Fruit fly (Drosophila melanogaster) whole organism, embryonic: Measurements from ENCODE around the gene CG34327.

Source experiments
- CG10543 ChIP-seq: fragments of 200-800 bp; sonication (Bioruptor generic); optimal IDR thresholded peaks from 3 replicates; lab custom pipeline; 2017; ENCODE audit warnings: missing biosample characterization, mild to moderate bottlenecking, missing genetic modification characterization, moderate library complexity
- CG11695 ChIP-seq: fragments of 200-800 bp; sonication (Bioruptor generic); IDR thresholded peaks from 3 replicates; pipeline ENCODE4 v1.3.6; 2022; ENCODE audit warnings: missing biosample characterization, missing genetic modification characterization
- CG12769 ChIP-seq: fragments of 200-800 bp; sonication (Bioruptor generic); optimal IDR thresholded peaks from 2 replicates; lab custom pipeline; 2019; ENCODE audit warnings: missing biosample characterization, mild to moderate bottlenecking, missing genetic modification characterization, moderate library complexity
- CG13894 ChIP-seq: fragments of 200-800 bp; sonication (Bioruptor generic); optimal IDR thresholded peaks from 3 replicates; lab custom pipeline; 2018; ENCODE audit warnings: missing biosample characterization, mild to moderate bottlenecking, missing genetic modification characterization, moderate library complexity
- CG14667 ChIP-seq: fragments of 200-800 bp; sonication (Bioruptor generic); IDR thresholded peaks from 2 replicates; pipeline ENCODE4 v1.3.6; 2022; ENCODE audit warnings: missing biosample characterization, missing genetic modification characterization
- CG15696 ChIP-seq: fragments of 200-800 bp; sonication (Bioruptor generic); optimal IDR thresholded peaks from 2 replicates; lab custom pipeline; 2019; ENCODE audit warnings: missing biosample characterization, mild to moderate bottlenecking, missing genetic modification characterization, moderate library complexity
- CG2875 ChIP-seq: fragments of 200-800 bp; sonication (Bioruptor generic); optimal IDR thresholded peaks from 2 replicates; lab custom pipeline; 2017; ENCODE audit warnings: missing biosample characterization, mild to moderate bottlenecking, missing genetic modification characterization, missing genetic modification reagents
- CG31365 ChIP-seq: fragments of 200-800 bp; sonication (Bioruptor generic); optimal IDR thresholded peaks from 2 replicates; lab custom pipeline; 2018; ENCODE audit warnings: missing biosample characterization, mild to moderate bottlenecking, missing genetic modification characterization
- CG3407 ChIP-seq: fragments of 200-800 bp; sonication (Bioruptor generic); optimal IDR thresholded peaks from 2 replicates; lab custom pipeline; 2018; ENCODE audit warnings: missing biosample characterization, mild to moderate bottlenecking, missing genetic modification characterization
- CG4424 ChIP-seq: fragments of 200-800 bp; sonication (Bioruptor generic); optimal IDR thresholded peaks from 3 replicates; lab custom pipeline; 2016; ENCODE audit warnings: missing biosample characterization, missing genetic modification characterization
- CG6683 ChIP-seq: fragments of 200-800 bp; sonication (Bioruptor generic); optimal IDR thresholded peaks from 2 replicates; lab custom pipeline; 2017; ENCODE audit warnings: missing biosample characterization, mild to moderate bottlenecking, missing genetic modification characterization, missing genetic modification reagents
- CG7271 ChIP-seq: fragments of 200-800 bp; sonication (Bioruptor generic); optimal IDR thresholded peaks from 2 replicates; lab custom pipeline; 2018; ENCODE audit warnings: missing biosample characterization, mild to moderate bottlenecking, missing genetic modification characterization, moderate library complexity
- CG9215 ChIP-seq: fragments of 200-800 bp; sonication (Bioruptor generic); IDR thresholded peaks from 2 replicates; pipeline ENCODE4 v1.3.6; 2022; ENCODE audit warnings: missing biosample characterization, missing genetic modification characterization
- Chrac-16 ChIP-seq: fragments of 200-800 bp; sonication (Bioruptor generic); optimal IDR thresholded peaks from 3 replicates; lab custom pipeline; 2016; ENCODE audit warnings: missing biosample characterization, missing genetic modification characterization
- Dfd ChIP-seq, 2 experiments: fragments of >200 bp; optimal IDR thresholded peaks; 2 replicates each; lab custom pipeline; 2017; ENCODE audit warnings: missing biosample characterization in 2 of 2, missing genetic modification characterization in 2 of 2
- HLH3B ChIP-seq: fragments of 200-800 bp; sonication (Bioruptor generic); IDR thresholded peaks from 2 replicates; pipeline ENCODE4 v1.3.6; 2022; ENCODE audit warnings: missing biosample characterization, missing genetic modification characterization
- HmgD ChIP-seq: fragments of 200-800 bp; sonication (Bioruptor generic); optimal IDR thresholded peaks from 3 replicates; lab custom pipeline; 2016; ENCODE audit warnings: missing biosample characterization, missing genetic modification characterization
- Jarid2 ChIP-seq: fragments of 200-800 bp; sonication (Bioruptor generic); optimal IDR thresholded peaks from 3 replicates; lab custom pipeline; 2017; ENCODE audit warnings: mild to moderate bottlenecking, missing biosample characterization, missing genetic modification reagents, missing genetic modification characterization
- Lim3 ChIP-seq: fragments of 200-800 bp; sonication (Bioruptor generic); IDR thresholded peaks from 2 replicates; pipeline ENCODE4 v1.3.6; 2022; ENCODE audit warnings: missing biosample characterization, missing genetic modification characterization
- Oli ChIP-seq: fragments of 200-800 bp; sonication (Bioruptor generic); optimal IDR thresholded peaks from 2 replicates; lab custom pipeline; 2018; ENCODE audit warnings: missing biosample characterization, mild to moderate bottlenecking, missing genetic modification characterization, moderate library complexity
- Ssrp ChIP-seq: fragments of 200-800 bp; sonication (Bioruptor generic); optimal IDR thresholded peaks from 2 replicates; lab custom pipeline; 2018; ENCODE audit warnings: missing biosample characterization, mild to moderate bottlenecking, missing genetic modification characterization, moderate library complexity
- Tbp ChIP-seq: fragments of >200 bp; optimal IDR thresholded peaks from 2 replicates; lab custom pipeline; 2018; ENCODE audit warnings: missing biosample characterization, missing genetic modification characterization
- Usf ChIP-seq: fragments of 200-800 bp; sonication (Bioruptor generic); optimal IDR thresholded peaks from 2 replicates; lab custom pipeline; 2017; ENCODE audit warnings: missing genotype, missing biosample characterization, missing genetic modification characterization
- Xbp1 ChIP-seq: fragments of 200-800 bp; sonication (Bioruptor generic); optimal IDR thresholded peaks from 3 replicates; lab custom pipeline; 2016; ENCODE audit warnings: missing biosample characterization, mild to moderate bottlenecking, missing genetic modification characterization
- dmrt99B ChIP-seq: fragments of 200-800 bp; sonication (Bioruptor generic); optimal IDR thresholded peaks from 2 replicates; lab custom pipeline; 2018; ENCODE audit warnings: missing biosample characterization, mild to moderate bottlenecking, missing genetic modification characterization, moderate library complexity
- ewg ChIP-seq: fragments of 200-800 bp; sonication (Bioruptor generic); optimal IDR thresholded peaks from 3 replicates; lab custom pipeline; 2017; ENCODE audit warnings: mild to moderate bottlenecking, missing biosample characterization, missing genetic modification reagents, missing genetic modification characterization
- gce ChIP-seq: fragments of 200-800 bp; sonication (Bioruptor generic); IDR thresholded peaks from 3 replicates; pipeline ENCODE4 v1.3.6; 2022; ENCODE audit warnings: missing biosample characterization, missing genetic modification characterization
- hbn ChIP-seq: fragments of 200-800 bp; sonication (Bioruptor generic); IDR thresholded peaks from 2 replicates; pipeline ENCODE4 v1.3.6; 2022; ENCODE audit warnings: missing biosample characterization, missing genetic modification characterization; ENCODE audit not compliant: partially characterized antibody
- ken ChIP-seq: fragments of 200-800 bp; sonication (Bioruptor generic); IDR thresholded peaks from 3 replicates; pipeline ENCODE4 v1.3.6; 2022; ENCODE audit warnings: missing biosample characterization, missing genetic modification characterization
- knrl ChIP-seq: fragments of 200-800 bp; sonication (Bioruptor generic); IDR thresholded peaks from 3 replicates; pipeline ENCODE4 v1.3.6; 2022; ENCODE audit warnings: missing biosample characterization, missing genetic modification characterization; ENCODE audit not compliant: partially characterized antibody
- lbe ChIP-seq: fragments of 200-800 bp; sonication (Bioruptor generic); optimal IDR thresholded peaks from 2 replicates; lab custom pipeline; 2016; ENCODE audit warnings: missing biosample characterization, mild to moderate bottlenecking, missing genetic modification characterization
- lola ChIP-seq, 3 experiments: fragments of >200 bp in 2 of 3; fragments of 200-800 bp in 1 of 3; sonication (Bioruptor generic) in 1 of 3; optimal IDR thresholded peaks; 2 replicates each; lab custom pipeline; 2017 to 2019; ENCODE audit warnings: missing biosample characterization in 3 of 3, missing genetic modification characterization in 3 of 3, mild to moderate bottlenecking in 1 of 3, moderate library complexity in 1 of 3
- p53 ChIP-seq: fragments of 200-800 bp; sonication (Bioruptor generic); optimal IDR thresholded peaks from 2 replicates; lab custom pipeline; 2016; ENCODE audit warnings: missing biosample characterization, missing genetic modification characterization
- pb ChIP-seq: fragments of 200-800 bp; sonication (Bioruptor generic); optimal IDR thresholded peaks from 3 replicates; lab custom pipeline; 2016; ENCODE audit warnings: missing biosample characterization, missing genetic modification characterization
- row ChIP-seq: fragments of 200-800 bp; sonication (Bioruptor generic); IDR thresholded peaks from 3 replicates; pipeline ENCODE4 v1.3.6; 2022; ENCODE audit warnings: missing biosample characterization, missing genetic modification characterization
- salm ChIP-seq: fragments of 200-800 bp; sonication (Bioruptor generic); optimal IDR thresholded peaks from 2 replicates; lab custom pipeline; 2018; ENCODE audit warnings: missing biosample characterization, mild to moderate bottlenecking, missing genetic modification characterization
- sd ChIP-seq: fragments of 200-800 bp; sonication (Bioruptor generic); optimal IDR thresholded peaks from 3 replicates; lab custom pipeline; 2018; ENCODE audit warnings: missing biosample characterization, mild to moderate bottlenecking, missing genetic modification characterization, moderate library complexity
- sens ChIP-seq: fragments of 200-800 bp; sonication (Bioruptor generic); peaks from one replicate; lab custom pipeline; 2016; ENCODE audit warnings: missing biosample characterization, missing genetic modification characterization
- ssp ChIP-seq: fragments of 200-800 bp; sonication (Bioruptor generic); IDR thresholded peaks from 2 replicates; pipeline ENCODE4 v1.3.6; 2022; ENCODE audit warnings: missing biosample characterization, missing genetic modification characterization
- sug ChIP-seq: fragments of 200-800 bp; optimal IDR thresholded peaks from 2 replicates; lab custom pipeline; 2019; ENCODE audit warnings: missing biosample characterization, mild to moderate bottlenecking, missing genetic modification characterization, moderate library complexity
- unpg ChIP-seq: fragments of 200-800 bp; sonication (Bioruptor generic); optimal IDR thresholded peaks from 3 replicates; lab custom pipeline; 2018; ENCODE audit warnings: missing biosample characterization, mild to moderate bottlenecking, missing genetic modification characterization, moderate library complexity
- vvl ChIP-seq: fragments of 200-800 bp; sonication (Bioruptor generic); IDR thresholded peaks from 2 replicates; pipeline ENCODE4 v1.3.6; 2022; ENCODE audit warnings: missing biosample characterization, missing genetic modification characterization

Gene CG34327

dm6 chrX:17206046-17206445 is 17.6 kb downstream of the CG34327 start, which contains the start of gene CG32564:
CG32564 (plus strand) TSS chrX:17206407.
- TF ChIP-seq hbn = no peak
- peak; percentile 29 for TF ChIP-seq CG10543 (GFP tag; lab: Kevin White, UChicago)
- TF ChIP-seq CG13894 (tag; lab: Kevin White, UChicago) = peak; percentile 94

dm6 chrX:17205028-17205427 is 18.6 kb downstream of the CG34327 start:
- TF ChIP-seq CG7271 (no peak), vvl (GFP tag; lab: Robert Waterston, UW) (no peak; the same call in 1 of the 2 replicates), CG12769 (tag; lab: Kevin White, UChicago) (peak; percentile 60), CG13894 (tag; lab: Kevin White, UChicago) (peak; percentile 98), sd (tag; lab: Kevin White, UChicago) (peak; percentile 54)

DNA sequence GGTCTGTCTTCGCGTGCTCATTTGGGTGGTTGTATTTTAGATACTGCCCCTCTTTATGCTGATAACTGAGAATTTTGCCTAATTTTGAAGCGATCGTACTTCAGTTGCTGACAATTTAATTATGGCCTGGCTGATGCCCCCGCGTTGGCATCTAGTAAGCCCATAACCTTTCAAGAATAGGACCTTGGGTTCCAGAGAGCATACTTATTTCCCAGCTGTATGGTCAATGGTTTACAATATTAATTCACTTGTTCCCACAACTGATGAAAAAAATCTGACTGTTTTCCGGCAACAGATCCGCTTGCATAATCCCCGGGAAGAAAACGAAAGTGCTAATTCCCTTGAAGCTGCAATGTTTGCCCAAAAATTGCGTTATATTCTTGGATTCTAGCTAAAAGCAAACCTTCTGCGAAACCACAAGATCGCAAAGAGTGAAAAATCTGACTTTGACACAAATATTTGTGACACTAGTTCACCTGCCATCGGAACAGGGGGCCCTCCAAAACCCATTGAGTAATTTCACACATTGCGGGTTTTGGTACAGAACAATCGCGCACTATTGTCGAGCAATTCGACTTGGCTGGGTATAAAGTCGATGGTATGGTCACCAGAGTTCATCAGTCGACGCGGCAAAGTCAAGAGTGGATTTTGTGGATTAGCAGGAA is 21.0 kb downstream of the CG34327 start, which contains the start of the genes TTLL1A and CG5070:
TTLL1A (minus strand) TSS at position 101 of the 665 bp plus-strand sequence.
CG5070 (plus strand) TSS at position 615 of the 665 bp plus-strand sequence.
- TF ChIP-seq ssp (GFP tag; lab: Robert Waterston, UW) (no peak), CG14667 (GFP tag; lab: Robert Waterston, UW) (no peak), salm (tag; lab: Kevin White, UChicago) (no peak), knrl (GFP tag; lab: Robert Waterston, UW) (no peak), pb (GFP tag; lab: Kevin White, UChicago) (no peak), CG6683 (GFP tag; lab: Kevin White, UChicago) (no peak), Oli (tag; lab: Kevin White, UChicago) (no peak), CG15696 (tag; lab: Kevin White, UChicago) (no peak), CG2875 (GFP tag; lab: Kevin White, UChicago) (no peak), Dfd (GFP tag; optimal IDR thresholded peaks at IDR 0.05; lab: Kevin White, UChicago) (no peak), Chrac-16 (GFP tag; lab: Kevin White, UChicago) (no peak), lbe (GFP tag; lab: Kevin White, UChicago) (no peak), Usf (GFP tag; lab: Kevin White, UChicago) (no peak), sd (tag; lab: Kevin White, UChicago) (no peak), sug (no peak), Jarid2 (GFP tag; lab: Kevin White, UChicago) (no peak), CG3407 (GFP tag; lab: Kevin White, UChicago) (no peak), p53 (GFP tag; lab: Kevin White, UChicago) (no peak), CG9215 (GFP tag; lab: Robert Waterston, UW) (no peak)
- TF ChIP-seq, all 482 proteins: peak for 0

DNA sequence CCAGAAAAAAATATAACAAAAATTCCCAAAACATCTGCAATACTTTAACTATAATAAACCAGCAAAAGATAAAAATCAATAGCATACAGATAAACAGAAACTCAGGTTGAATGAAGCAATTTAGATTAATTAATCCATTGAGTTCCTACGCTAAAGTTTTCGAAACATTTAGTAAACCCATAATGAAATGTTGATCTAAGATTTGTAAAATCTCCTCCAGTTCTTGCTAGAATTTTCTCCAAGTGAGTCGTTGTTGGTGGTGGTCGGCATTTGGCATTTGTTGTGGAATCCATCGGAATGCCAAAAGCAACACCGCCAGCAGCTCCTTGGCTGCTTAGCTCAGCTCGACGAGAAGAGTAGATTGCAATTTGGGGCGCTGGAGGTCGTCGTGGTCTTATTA is 35.4 kb downstream of the CG34327 start:
- no peak for TF ChIP-seq lola (GFP tag; optimal IDR thresholded peaks at IDR 0.05; lab: Kevin White, UChicago)
- TF ChIP-seq sens (GFP tag; lab: Kevin White, UChicago) = peak; percentile 77
- no peak for TF ChIP-seq lbe (GFP tag; lab: Kevin White, UChicago)
- TF ChIP-seq, all 482 proteins: peak for 1

dm6 chrX:17187495-17187894 is 36.1 kb downstream of the CG34327 start:
- TF ChIP-seq HmgD (GFP tag; lab: Kevin White, UChicago) (no peak), ewg (no peak), dmrt99B (tag; lab: Kevin White, UChicago) (peak; percentile 31), gce (GFP tag; lab: Robert Waterston, UW) (no peak), row (GFP tag; lab: Robert Waterston, UW) (peak; percentile 38; the same call in 1 of the 3 replicates), HLH3B (GFP tag; lab: Robert Waterston, UW) (peak; percentile 29; the same call in 1 of the 2 replicates), Lim3 (GFP tag; lab: Robert Waterston, UW) (no peak), Chrac-16 (GFP tag; lab: Kevin White, UChicago) (peak; percentile 8), CG4424 (GFP tag; lab: Kevin White, UChicago) (peak; percentile 15), Xbp1 (GFP tag; lab: Kevin White, UChicago) (peak; percentile 10), Ssrp (tag; lab: Kevin White, UChicago) (peak; percentile 37), CG31365 (tag; lab: Kevin White, UChicago) (no peak), ken (GFP tag; lab: Robert Waterston, UW) (no peak), CG11695 (GFP tag; lab: Robert Waterston, UW) (0 out of 3 replicates have a peak, but pooled peaks have one; percentile 40), unpg (GFP tag; lab: Kevin White, UChicago) (peak; percentile 48), Tbp (GFP tag; lab: Kevin White, UChicago) (no peak)
